Fruit fly (Drosophila melanogaster): ENCODE results near the gene CG31465.

Gene CG31465

DNA sequence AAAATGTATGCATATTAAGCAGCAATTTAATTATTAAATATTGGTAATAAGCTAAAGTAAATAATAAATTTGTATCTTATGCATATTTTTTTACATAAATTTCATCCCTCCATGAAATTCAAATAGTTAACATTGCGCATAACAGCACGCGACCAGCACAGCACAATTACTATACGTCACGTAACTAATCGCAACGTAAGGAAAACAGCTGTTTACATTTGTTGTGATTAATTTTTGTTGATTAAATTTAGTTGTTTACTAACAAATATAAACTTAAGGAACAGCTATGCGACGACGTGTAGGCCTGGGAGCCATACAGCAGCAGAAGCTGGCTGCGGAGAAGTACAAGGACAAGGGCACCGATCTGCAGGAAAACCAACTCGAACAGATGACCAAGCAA is 15.6 kb upstream of the CG31465 start, which contains the start of gene lsn (continued):
- peak; percentile 2 for TF ChIP-seq Lhr (GFP tag; optimal IDR thresholded peaks at IDR 0.05)
- TF ChIP-seq nau (GFP tag; optimal IDR thresholded peaks at IDR 0.05) = peak; percentile 35
- TF ChIP-seq Meics (GFP tag; optimal IDR thresholded peaks at IDR 0.05) = peak; percentile 48
- TF ChIP-seq ATbp (GFP tag; optimal IDR thresholded peaks at IDR 0.05) = peak; percentile 37
- TF ChIP-seq fd3F (GFP tag; optimal IDR thresholded peaks at IDR 0.05) = peak; percentile 59
- peak; percentile 51 for TF ChIP-seq CG2202 (tag; optimal IDR thresholded peaks at IDR 0.05)
- TF ChIP-seq bowl (GFP tag; IDR thresholded peaks at IDR 0.05) = no peak
- TF ChIP-seq unpg (GFP tag; optimal IDR thresholded peaks at IDR 0.05) = peak; percentile 44
- TF ChIP-seq bsh (GFP tag; optimal IDR thresholded peaks at IDR 0.05) = peak in 1 of 2 experiments; percentile 72
- TF ChIP-seq twi (tag; optimal IDR thresholded peaks at IDR 0.05) = peak; percentile 15
- TF ChIP-seq CG7963 (GFP tag; IDR thresholded peaks at IDR 0.05; ENCODE audit: partially characterized antibody) = no peak
- peak; percentile 68 for TF ChIP-seq CG1603 (tag; optimal IDR thresholded peaks at IDR 0.05)
- TF ChIP-seq sug (tag; optimal IDR thresholded peaks at IDR 0.05) = peak; percentile 30
- no peak for TF ChIP-seq gsb (GFP tag; IDR thresholded peaks at IDR 0.05)
- no peak for TF ChIP-seq dysf (GFP tag; IDR thresholded peaks at IDR 0.05)
- TF ChIP-seq CG7357 (GFP tag; IDR thresholded peaks at IDR 0.05) = no peak
- peak; percentile 41 for TF ChIP-seq CG12769 (tag; optimal IDR thresholded peaks at IDR 0.05)
- peak; percentile 40 for TF ChIP-seq CG3281 (GFP tag; optimal IDR thresholded peaks at IDR 0.05)
- peak; percentile 25 for TF ChIP-seq CG10209 (GFP tag; optimal IDR thresholded peaks at IDR 0.05)
- TF ChIP-seq Rfx (GFP tag; IDR thresholded peaks at IDR 0.05) = no peak; the same call in 1 of the 2 replicates
- TF ChIP-seq Fer1 (GFP tag; optimal IDR thresholded peaks at IDR 0.05) = peak; percentile 57
- TF ChIP-seq Hmr (GFP tag; optimal IDR thresholded peaks at IDR 0.05) = peak; percentile 11
- TF ChIP-seq grau (tag; optimal IDR thresholded peaks at IDR 0.05) = peak; percentile 31
- TF ChIP-seq Nf-YB (GFP tag; optimal IDR thresholded peaks at IDR 0.05) = peak; percentile 13
- TF ChIP-seq CG34376 (GFP tag; optimal IDR thresholded peaks at IDR 0.05) = peak; percentile 37
- TF ChIP-seq yki (optimal IDR thresholded peaks at IDR 0.05) = no peak
- TF ChIP-seq usp (GFP tag; optimal IDR thresholded peaks at IDR 0.05) = no peak
- TF ChIP-seq CG10147 (GFP tag; optimal IDR thresholded peaks at IDR 0.05) = peak; percentile 14
- TF ChIP-seq Fer3 (tag; optimal IDR thresholded peaks at IDR 0.05) = peak; percentile 4
- peak; percentile 85 for TF ChIP-seq Dp (GFP tag; optimal IDR thresholded peaks at IDR 0.05)
- TF ChIP-seq lbe (GFP tag; optimal IDR thresholded peaks at IDR 0.05) = peak; percentile 6
- TF ChIP-seq CG2678 (tag; optimal IDR thresholded peaks at IDR 0.05) = peak; percentile 37
- peak; percentile 65 for TF ChIP-seq sd (tag; optimal IDR thresholded peaks at IDR 0.05)
- TF ChIP-seq lola (GFP tag; optimal IDR thresholded peaks at IDR 0.05) = peak in 1 of 3 experiments; percentile 31
- TF ChIP-seq gce (GFP tag; IDR thresholded peaks at IDR 0.05) = no peak
- TF ChIP-seq Atf6 (GFP tag; IDR thresholded peaks at IDR 0.05) = 0 out of 2 replicates have a peak, but pooled peaks have one; percentile 30
- TF ChIP-seq HLHmδ (GFP tag; optimal IDR thresholded peaks at IDR 0.05) = no peak
- no peak for TF ChIP-seq NC2α (GFP tag; optimal IDR thresholded peaks at IDR 0.05)
- TF ChIP-seq E2f2 (GFP tag; IDR thresholded peaks at IDR 0.05) = peak; percentile 84
- no peak for TF ChIP-seq nmo (GFP tag; optimal IDR thresholded peaks at IDR 0.05)
- TF ChIP-seq ac (GFP tag; optimal IDR thresholded peaks at IDR 0.05) = peak; percentile 13
- TF ChIP-seq chif (GFP tag; optimal IDR thresholded peaks at IDR 0.05) = peak in 1 of 2 experiments; percentile 1
- peak; percentile 30 for TF ChIP-seq Med (GFP tag)
- TF ChIP-seq CG17186 (GFP tag; optimal IDR thresholded peaks at IDR 0.05) = peak; percentile 99
- TF ChIP-seq trh (GFP tag; optimal IDR thresholded peaks at IDR 0.05) = no peak
- TF ChIP-seq Chrac-16 (GFP tag; optimal IDR thresholded peaks at IDR 0.05) = no peak
- TF ChIP-seq CG12659 (GFP tag; optimal IDR thresholded peaks at IDR 0.05) = peak; percentile 36
- TF ChIP-seq mirr (GFP tag; optimal IDR thresholded peaks at IDR 0.05) = no peak
- peak; percentile 51 for TF ChIP-seq CG15514 (GFP tag; optimal IDR thresholded peaks at IDR 0.05)
- TF ChIP-seq CG1529 (GFP tag; optimal IDR thresholded peaks at IDR 0.05) = peak; percentile 45
